Worm (Caenorhabditis elegans) whole organism, young adult: ENCODE measurements around the gene C36A4.10.
A peak's percentile ranks its signal among the peaks of the same experiment; 100 is the strongest.

Experiments
- F10E7.11 ChIP-seq: sonication (generic microtip); optimal IDR thresholded peaks from 2 replicates; lab custom pipeline; 2017; ENCODE audit warnings: mild to moderate bottlenecking, missing genetic modification characterization, moderate library complexity, missing compliant biosample characterization
- F33H1.4 ChIP-seq: fragments of 200-800 bp; sonication (Bioruptor generic); IDR thresholded peaks from 2 replicates; pipeline ENCODE4 v1.3.6; 2022; ENCODE audit warnings: missing genetic modification reagents, missing genetic modification characterization, missing compliant biosample characterization
- F39B2.1 ChIP-seq: fragments of 200-800 bp; sonication (Bioruptor generic); IDR thresholded peaks from 2 replicates; pipeline ENCODE4 v1.3.6; 2022; ENCODE audit warnings: missing genetic modification reagents, missing genetic modification characterization, missing compliant biosample characterization
- Y53G8AR.9 ChIP-seq: fragments of 200-800 bp; sonication (Bioruptor generic); conservative IDR thresholded peaks from 2 replicates; pipeline ENCODE4 v1.3.6; 2022; ENCODE audit warnings: missing genetic modification reagents, missing genetic modification characterization, missing compliant biosample characterization
- Y56A3A.18 ChIP-seq: fragments of 200-800 bp; sonication (Bioruptor generic); IDR thresholded peaks from 2 replicates; pipeline ENCODE4 v1.3.6; 2022; ENCODE audit warnings: missing genetic modification reagents, missing genetic modification characterization, missing compliant biosample characterization
- Y95B8A.8 ChIP-seq: fragments of 200-800 bp; sonication (Bioruptor generic); IDR thresholded peaks from 2 replicates; pipeline ENCODE4 v1.3.6; 2022; ENCODE audit warnings: missing genetic modification reagents, missing genetic modification characterization, missing compliant biosample characterization
- ama-1 ChIP-seq, 3 experiments: fragments of 150-350 bp in 1 of 3; sonication (generic microtip) in 2 of 3; optimal IDR thresholded peaks; 2 replicates each; lab custom pipeline; 2014 to 2018; ENCODE audit warnings: missing biosample characterization in 2 of 3, missing genetic modification characterization in 2 of 3, missing genetic modification reagents in 2 of 3
- attf-3 ChIP-seq: fragments of 200-800 bp; sonication (Bioruptor generic); conservative IDR thresholded peaks from 2 replicates; pipeline ENCODE4 v1.3.6; 2022; ENCODE audit warnings: missing genetic modification reagents, missing genetic modification characterization, missing compliant biosample characterization
- attf-5 ChIP-seq: fragments of 200-800 bp; sonication (Bioruptor generic); optimal IDR thresholded peaks from 2 replicates; lab custom pipeline; 2018; ENCODE audit warnings: mild to moderate bottlenecking, missing genetic modification characterization, missing compliant biosample characterization
- cebp-1 ChIP-seq, 2 experiments: fragments of 200-800 bp in 1 of 2; sonication (Bioruptor generic) in 1 of 2; sonication (generic microtip) in 1 of 2; IDR thresholded peaks in 1 of 2; optimal IDR thresholded peaks in 1 of 2; 2 replicates each; pipeline versions ENCODE4 v1.3.6 to Lab custom; 2017 to 2022; ENCODE audit warnings: missing compliant biosample characterization in 2 of 2, missing genetic modification characterization in 2 of 2, mild to moderate bottlenecking in 1 of 2, missing genetic modification reagents in 1 of 2, moderate library complexity in 1 of 2
- ceh-27 ChIP-seq: fragments of 200-800 bp; sonication (Bioruptor generic); optimal IDR thresholded peaks from 2 replicates; lab custom pipeline; 2018; ENCODE audit warnings: mild to moderate bottlenecking, missing genetic modification characterization, moderate library complexity, missing compliant biosample characterization
- ceh-91 ChIP-seq: fragments of 200-800 bp; sonication (Bioruptor generic); IDR thresholded peaks from 2 replicates; pipeline ENCODE4 v1.3.6; 2022; ENCODE audit warnings: missing genetic modification reagents, missing genetic modification characterization, missing compliant biosample characterization
- egl-44 ChIP-seq: fragments of 200-800 bp; sonication (Bioruptor generic); IDR thresholded peaks from 2 replicates; pipeline ENCODE4 v1.3.6; 2022; ENCODE audit warnings: missing genetic modification reagents, missing genetic modification characterization, missing compliant biosample characterization
- egrh-3 ChIP-seq: fragments of 200-800 bp; sonication (Bioruptor generic); IDR thresholded peaks from 2 replicates; pipeline ENCODE4 v1.3.6; 2022; ENCODE audit warnings: missing genetic modification reagents, missing genetic modification characterization, missing compliant biosample characterization
- ets-4 ChIP-seq: fragments of 200-800 bp; sonication (Bioruptor generic); optimal IDR thresholded peaks from 2 replicates; lab custom pipeline; 2018; ENCODE audit warnings: mild to moderate bottlenecking, missing genetic modification characterization, missing compliant biosample characterization
- gei-17 ChIP-seq: fragments of 200-800 bp; sonication (Bioruptor generic); optimal IDR thresholded peaks from 2 replicates; lab custom pipeline; 2018; ENCODE audit warnings: mild to moderate bottlenecking, missing genetic modification characterization, missing compliant biosample characterization
- hmg-1.2 ChIP-seq: fragments of 200-800 bp; sonication (Bioruptor generic); IDR thresholded peaks from 2 replicates; pipeline ENCODE4 v1.3.6; 2022; ENCODE audit warnings: missing genetic modification reagents, missing genetic modification characterization, missing compliant biosample characterization
- hmg-20 ChIP-seq: fragments of 200-800 bp; sonication (Bioruptor generic); IDR thresholded peaks from 2 replicates; pipeline ENCODE4 v1.3.6; 2022; ENCODE audit warnings: missing genetic modification reagents, missing genetic modification characterization, missing compliant biosample characterization
- hsf-1 ChIP-seq: fragments of 200-800 bp; sonication (Bioruptor generic); IDR thresholded peaks from 2 replicates; pipeline ENCODE4 v1.3.6; 2022; ENCODE audit warnings: missing genetic modification reagents, missing genetic modification characterization, missing compliant biosample characterization
- let-607 ChIP-seq, 2 experiments: fragments of 200-800 bp in 1 of 2; sonication (Bioruptor generic) in 1 of 2; sonication (generic microtip) in 1 of 2; optimal IDR thresholded peaks; 2 replicates each; lab custom pipeline; 2016 to 2018; ENCODE audit warnings: mild to moderate bottlenecking in 2 of 2, missing compliant biosample characterization in 2 of 2, missing genetic modification characterization in 2 of 2, moderate library complexity in 2 of 2, missing genotype in 1 of 2
- lin-54 ChIP-seq: fragments of 200-800 bp; sonication (Bioruptor generic); optimal IDR thresholded peaks from 2 replicates; lab custom pipeline; 2018; ENCODE audit warnings: mild to moderate bottlenecking, missing genetic modification characterization, missing compliant biosample characterization
- madf-3 ChIP-seq: fragments of 200-800 bp; sonication (Bioruptor generic); IDR thresholded peaks from 2 replicates; pipeline ENCODE4 v1.3.6; 2022; ENCODE audit warnings: missing genetic modification reagents, missing genetic modification characterization, missing compliant biosample characterization
- mxl-1 ChIP-seq: sonication (generic microtip); optimal IDR thresholded peaks from 2 replicates; lab custom pipeline; 2016; ENCODE audit warnings: missing genetic modification characterization, missing compliant biosample characterization
- nhr-179 ChIP-seq: sonication (generic microtip); optimal IDR thresholded peaks from 2 replicates; lab custom pipeline; 2016; ENCODE audit warnings: mild to moderate bottlenecking, missing genetic modification characterization, missing compliant biosample characterization
- nhr-80 ChIP-seq: sonication (generic microtip); optimal IDR thresholded peaks from 2 replicates; lab custom pipeline; 2016; ENCODE audit warnings: missing genetic modification characterization, missing compliant biosample characterization
- rcor-1 ChIP-seq: fragments of 200-800 bp; sonication (Bioruptor generic); IDR thresholded peaks from 2 replicates; pipeline ENCODE4 v1.3.6; 2022; ENCODE audit warnings: missing genetic modification reagents, missing genetic modification characterization, missing compliant biosample characterization
- rec-8 ChIP-seq, 2 experiments: sonication (generic microtip); optimal IDR thresholded peaks; 2 replicates each; lab custom pipeline; 2016; ENCODE audit warnings: mild to moderate bottlenecking in 2 of 2, missing genetic modification characterization in 2 of 2, missing genetic modification reagents in 2 of 2, missing genotype in 2 of 2, missing biosample characterization in 1 of 2, missing compliant biosample characterization in 1 of 2, moderate library complexity in 1 of 2
- snpc-4 ChIP-seq, 5 experiments: fragments of 150-350 bp in 1 of 5; sonication (generic microtip) in 4 of 5; optimal IDR thresholded peaks; 2 replicates each; lab custom pipeline; 2014 to 2018; ENCODE audit warnings: missing genetic modification characterization in 5 of 5, missing biosample characterization in 3 of 5, antibody characterized with exemption in 2 of 5, mild to moderate bottlenecking in 2 of 5, missing compliant biosample characterization in 2 of 5, missing genotype in 2 of 5, moderate library complexity in 2 of 5, missing genetic modification reagents in 1 of 5
- unc-130 ChIP-seq: sonication (generic microtip); optimal IDR thresholded peaks from 2 replicates; lab custom pipeline; 2016; ENCODE audit warnings: missing genetic modification reagents, missing genetic modification characterization, missing compliant biosample characterization
- zfh-2 ChIP-seq: fragments of 200-800 bp; sonication (Bioruptor generic); conservative IDR thresholded peaks from 2 replicates; pipeline ENCODE4 v1.3.6; 2022; ENCODE audit warnings: missing genetic modification reagents, missing genetic modification characterization, missing compliant biosample characterization
- ztf-18 ChIP-seq: sonication (generic microtip); optimal IDR thresholded peaks from 2 replicates; lab custom pipeline; 2016; ENCODE audit warnings: missing genotype, mild to moderate bottlenecking, missing genetic modification characterization, missing compliant biosample characterization
- ztf-25 ChIP-seq: fragments of 200-800 bp; sonication (Bioruptor generic); IDR thresholded peaks from 2 replicates; pipeline ENCODE4 v1.3.6; 2022; ENCODE audit warnings: missing genetic modification reagents, missing genetic modification characterization, missing compliant biosample characterization
- ztf-26 ChIP-seq: sonication (generic microtip); optimal IDR thresholded peaks from 2 replicates; lab custom pipeline; 2017; ENCODE audit warnings: missing genetic modification characterization, missing compliant biosample characterization

C36A4.10 gene

ce11 chrIII:3874895-3875294 lies 43.6 kb upstream of the C36A4.10 start:
- TF ChIP-seq egl-44 = 0 out of 2 replicates have a peak, but pooled peaks have one; percentile 14
- TF ChIP-seq hmg-20 (GFP tag; lab: Robert Waterston, UW) = no peak
- TF ChIP-seq egrh-3 = no peak
- TF ChIP-seq Y56A3A.18 (GFP tag; lab: Robert Waterston, UW) = no peak
- no peak for TF ChIP-seq F10E7.11 (tag; lab: Kevin White, UChicago)
- TF ChIP-seq nhr-80 = peak; percentile 40
- no peak for TF ChIP-seq ets-4
- TF ChIP-seq Y53G8AR.9 (GFP tag; lab: Robert Waterston, UW) = 0 out of 2 replicates have a peak, but pooled peaks have one; percentile 26
- no peak for TF ChIP-seq attf-3 (GFP tag; lab: Robert Waterston, UW)
- no peak for TF ChIP-seq ceh-91 (GFP tag; lab: Robert Waterston, UW)
- peak; percentile 47 to 82 for TF ChIP-seq let-607 (tag; optimal IDR thresholded peaks at IDR 0.05; lab: Kevin White, UChicago)

ce11 chrIII:3874492-3874891 lies 43.2 kb upstream of the C36A4.10 start:
- TF ChIP-seq hsf-1 (GFP tag; lab: Robert Waterston, UW) (0 out of 2 replicates have a peak, but pooled peaks have one; percentile 14), ztf-25 (GFP tag; lab: Robert Waterston, UW) (0 out of 2 replicates have a peak, but pooled peaks have one; percentile 49), cebp-1 (GFP tag; IDR thresholded peaks at IDR 0.05; lab: Robert Waterston, UW) (peak; percentile 16; the same call in 1 of the 2 replicates), cebp-1 (tag; optimal IDR thresholded peaks at IDR 0.05; lab: Kevin White, UChicago) (peak; percentile 78), mxl-1 (tag; lab: Kevin White, UChicago) (no peak), nhr-179 (tag; lab: Kevin White, UChicago) (no peak), lin-54 (GFP tag; lab: Kevin White, UChicago) (no peak), unc-130 (no peak)

- TF ChIP-seq cebp-1 (GFP tag; IDR thresholded peaks at IDR 0.05; lab: Robert Waterston, UW) (no peak), cebp-1 (tag; optimal IDR thresholded peaks at IDR 0.05; lab: Kevin White, UChicago) (peak; percentile 58), ceh-27 (GFP tag; lab: Kevin White, UChicago) (peak; percentile 32), ztf-26 (tag; lab: Kevin White, UChicago) (no peak), Y95B8A.8 (GFP tag; lab: Robert Waterston, UW) (0 out of 2 replicates have a peak, but pooled peaks have one; percentile 39), attf-5 (GFP tag; lab: Kevin White, UChicago) (peak; percentile 31), hmg-1.2 (GFP tag; lab: Robert Waterston, UW) (peak; percentile 46; the same call in 1 of the 2 replicates), zfh-2 (GFP tag; lab: Robert Waterston, UW) (peak; percentile 90), F33H1.4 (GFP tag; lab: Robert Waterston, UW) (no peak), snpc-4 (GFP tag; optimal IDR thresholded peaks at IDR 0.05; lab: Kevin White, UChicago) (no peak), snpc-4 (tag; optimal IDR thresholded peaks at IDR 0.05; lab: Kevin White, UChicago) (peak in 2 of 4 experiments; percentile 10 to 15), ztf-18 (tag; lab: Kevin White, UChicago) (no peak), gei-17 (no peak), F39B2.1 (GFP tag; lab: Robert Waterston, UW) (no peak), madf-3 (GFP tag; lab: Robert Waterston, UW) (0 out of 2 replicates have a peak, but pooled peaks have one; percentile 5), egrh-3 (0 out of 2 replicates have a peak, but pooled peaks have one; percentile 5), nhr-80 (peak; percentile 74)
Observed at ce11 chrIII:3873424-3873823, 42.1 kb upstream of the C36A4.10 start.

- TF ChIP-seq rec-8 (tag; optimal IDR thresholded peaks at IDR 0.05; lab: Kevin White, UChicago) = no peak
- TF ChIP-seq rcor-1 (GFP tag; lab: Robert Waterston, UW) = no peak
- TF ChIP-seq ama-1 (optimal IDR thresholded peaks at IDR 0.05; lab: Kevin White, UChicago) = peak; percentile 5
- TF ChIP-seq ama-1 (GFP tag; optimal IDR thresholded peaks at IDR 0.05; lab: Kevin White, UChicago) = no peak
Observed at ce11 chrIII:3872978-3873377, 41.7 kb upstream of the C36A4.10 start.
